Worm (Caenorhabditis elegans) whole organism, early embryonic: ENCODE data around the gene T16G1.6.

ENCODE experiments used
- B0310.2 ChIP-seq: sonication (generic microtip); optimal IDR thresholded peaks from 2 replicates; lab custom pipeline; 2016; ENCODE audit warnings: mild to moderate bottlenecking, missing genetic modification characterization, missing compliant biosample characterization
- ama-1 ChIP-seq: fragments of 150-350 bp; optimal IDR thresholded peaks from 2 replicates; lab custom pipeline; 2014
- ceh-13 ChIP-seq: fragments of 200-800 bp; sonication (Bioruptor generic); optimal IDR thresholded peaks from 2 replicates; lab custom pipeline; 2018; ENCODE audit warnings: mild to moderate bottlenecking, missing genetic modification characterization, missing compliant biosample characterization
- ceh-36 ChIP-seq: sonication (generic microtip); optimal IDR thresholded peaks from 2 replicates; lab custom pipeline; 2016; ENCODE audit warnings: missing genetic modification characterization, inconsistent platforms, missing compliant biosample characterization
- ets-7 ChIP-seq: sonication (generic microtip); optimal IDR thresholded peaks from 2 replicates; lab custom pipeline; 2016; ENCODE audit warnings: missing genotype, missing genetic modification characterization, missing compliant biosample characterization
- flt-1 ChIP-seq: fragments of 200-800 bp; sonication (Bioruptor generic); IDR thresholded peaks from 2 replicates; pipeline ENCODE4 v1.3.6; 2022; ENCODE audit warnings: missing genetic modification characterization, missing compliant biosample characterization
- hnd-1 ChIP-seq: sonication (generic microtip); optimal IDR thresholded peaks from 2 replicates; lab custom pipeline; 2016; ENCODE audit warnings: missing genetic modification characterization, missing compliant biosample characterization
- pes-1 ChIP-seq: fragments of 200-800 bp; sonication (Bioruptor generic); IDR thresholded peaks from 2 replicates; pipeline ENCODE4 v1.3.6; 2022; ENCODE audit warnings: missing genetic modification reagents, missing genetic modification characterization, missing compliant biosample characterization
- sea-1 ChIP-seq: fragments of 200-800 bp; sonication (Bioruptor generic); conservative IDR thresholded peaks from 2 replicates; pipeline ENCODE4 v1.3.6; 2022; ENCODE audit warnings: missing genetic modification characterization, missing compliant biosample characterization

ce11 chrV:12897338-12897737, 39.6 kb downstream of the T16G1.6 start:
- TF ChIP-seq hnd-1 (tag; lab: Kevin White, UChicago) (no peak), ama-1 (lab: Kevin White, UChicago) (no peak), flt-1 (GFP tag; lab: Robert Waterston, UW) (no peak), ceh-36 (tag; lab: Kevin White, UChicago) (no peak), sea-1 (GFP tag; lab: Robert Waterston, UW) (no peak), pes-1 (GFP tag; lab: Robert Waterston, UW) (no peak), ets-7 (no peak), B0310.2 (tag; lab: Kevin White, UChicago) (no peak), ceh-13 (GFP tag; lab: Kevin White, UChicago) (no peak)
